Worm (Caenorhabditis elegans) whole organism, L3 larva: ENCODE data around the gene T20D4.10.

Source experiments
- R02D3.7 ChIP-seq: fragments of 150-350 bp; optimal IDR thresholded peaks from 2 replicates; lab custom pipeline; 2014; ENCODE audit warnings: missing biosample characterization, missing genetic modification characterization
- ZK546.5 ChIP-seq: sonication (generic microtip); optimal IDR thresholded peaks from 2 replicates; lab custom pipeline; 2017; ENCODE audit warnings: missing biosample characterization, missing genetic modification characterization
- ceh-16 ChIP-seq: sonication (generic microtip); optimal IDR thresholded peaks from 2 replicates; lab custom pipeline; 2017; ENCODE audit warnings: missing biosample characterization, missing genetic modification characterization
- ceh-28 ChIP-seq: fragments of 150-350 bp; optimal IDR thresholded peaks from 2 replicates; lab custom pipeline; 2014; ENCODE audit warnings: missing biosample characterization, missing genetic modification reagents, missing genetic modification characterization
- ceh-82 ChIP-seq: fragments of 150-350 bp; optimal IDR thresholded peaks from 2 replicates; lab custom pipeline; 2014; ENCODE audit warnings: missing biosample characterization, missing genetic modification characterization
- daf-12 ChIP-seq: fragments of 150-350 bp; optimal IDR thresholded peaks from 2 replicates; lab custom pipeline; 2014; ENCODE audit warnings: missing biosample characterization, missing genetic modification reagents, missing genetic modification characterization
- egl-5 ChIP-seq: fragments of 150-350 bp; optimal IDR thresholded peaks from 2 replicates; lab custom pipeline; 2017; ENCODE audit warnings: missing biosample characterization, missing genetic modification reagents, missing genetic modification characterization, inconsistent platforms
- elt-1 ChIP-seq: fragments of 150-350 bp; optimal IDR thresholded peaks from 2 replicates; lab custom pipeline; 2014; ENCODE audit warnings: missing biosample characterization, missing genetic modification characterization
- elt-2 ChIP-seq: sonication (generic microtip); optimal IDR thresholded peaks from 2 replicates; lab custom pipeline; 2016; ENCODE audit warnings: missing genetic modification reagents, mild to moderate bottlenecking, missing genetic modification characterization, missing compliant biosample characterization
- eor-1 ChIP-seq, 2 experiments: fragments of 150-350 bp; optimal IDR thresholded peaks; 2 replicates each; lab custom pipeline; 2014 to 2018; ENCODE audit warnings: missing biosample characterization in 2 of 2, missing genetic modification characterization in 2 of 2
- fkh-10 ChIP-seq: sonication (generic microtip); optimal IDR thresholded peaks from 2 replicates; lab custom pipeline; 2017; ENCODE audit warnings: missing biosample characterization, missing genetic modification reagents, missing genetic modification characterization
- fkh-2 ChIP-seq: fragments of 150-350 bp; optimal IDR thresholded peaks from 2 replicates; lab custom pipeline; 2014; ENCODE audit warnings: missing biosample characterization, missing genetic modification reagents, missing genetic modification characterization
- fos-1 ChIP-seq: fragments of 150-350 bp; optimal IDR thresholded peaks from 2 replicates; lab custom pipeline; 2014; ENCODE audit warnings: missing biosample characterization, missing genetic modification characterization
- hmg-11 ChIP-seq: sonication (generic microtip); optimal IDR thresholded peaks from 2 replicates; lab custom pipeline; 2016; ENCODE audit warnings: missing genetic modification characterization, missing compliant biosample characterization
- jun-1 ChIP-seq: fragments of 150-350 bp; optimal IDR thresholded peaks from 2 replicates; lab custom pipeline; 2014; ENCODE audit warnings: missing biosample characterization, missing genetic modification reagents, missing genetic modification characterization
- lin-15B ChIP-seq: fragments of 150-350 bp; optimal IDR thresholded peaks from 2 replicates; lab custom pipeline; 2014; ENCODE audit warnings: missing biosample characterization, missing genetic modification characterization
- lin-39 ChIP-seq: fragments of 150-350 bp; optimal IDR thresholded peaks from 2 replicates; lab custom pipeline; 2018; ENCODE audit warnings: missing biosample characterization, missing genetic modification reagents, missing genetic modification characterization
- lsy-12 ChIP-seq: sonication (generic microtip); optimal IDR thresholded peaks from 2 replicates; lab custom pipeline; 2016; ENCODE audit warnings: mild to moderate bottlenecking, missing genetic modification characterization, missing compliant biosample characterization
- mdl-1 ChIP-seq: fragments of 150-350 bp; optimal IDR thresholded peaks from 2 replicates; lab custom pipeline; 2014; ENCODE audit warnings: missing biosample characterization, missing genetic modification characterization
- nfya-1 ChIP-seq: sonication (generic microtip); optimal IDR thresholded peaks from 2 replicates; lab custom pipeline; 2017; ENCODE audit warnings: missing genetic modification characterization, mild to moderate bottlenecking, missing compliant biosample characterization, antibody characterized with exemption, moderate library complexity; ENCODE audit not compliant: insufficient read depth
- nhr-12 ChIP-seq: fragments of 150-350 bp; optimal IDR thresholded peaks from 2 replicates; lab custom pipeline; 2014; ENCODE audit warnings: missing biosample characterization, missing genetic modification characterization
- nhr-23 ChIP-seq: fragments of 150-350 bp; optimal IDR thresholded peaks from 2 replicates; lab custom pipeline; 2014; ENCODE audit warnings: missing biosample characterization, missing genetic modification reagents, missing genetic modification characterization
- nhr-237 ChIP-seq: fragments of 150-350 bp; optimal IDR thresholded peaks from 2 replicates; lab custom pipeline; 2014; ENCODE audit warnings: missing biosample characterization, missing genetic modification characterization
- nhr-25 ChIP-seq: sonication (generic microtip); optimal IDR thresholded peaks from 2 replicates; lab custom pipeline; 2017; ENCODE audit warnings: missing biosample characterization, missing genetic modification characterization
- nhr-28 ChIP-seq: fragments of 150-350 bp; optimal IDR thresholded peaks from 2 replicates; lab custom pipeline; 2014; ENCODE audit warnings: missing biosample characterization, missing genetic modification characterization
- nhr-43 ChIP-seq: sonication (generic microtip); optimal IDR thresholded peaks from 2 replicates; lab custom pipeline; 2016; ENCODE audit warnings: mild to moderate bottlenecking, missing genetic modification characterization, missing compliant biosample characterization; ENCODE audit not compliant: poor library complexity, severe bottlenecking
- nhr-76 ChIP-seq: fragments of 150-350 bp; sonication (generic microtip); optimal IDR thresholded peaks from 5 replicates; lab custom pipeline; 2014; ENCODE audit warnings: missing biosample characterization, missing genetic modification characterization
- nhr-77 ChIP-seq: fragments of 150-350 bp; optimal IDR thresholded peaks from 2 replicates; lab custom pipeline; 2014; ENCODE audit warnings: missing biosample characterization, missing genetic modification characterization
- pha-4 ChIP-seq: fragments of 150-350 bp; optimal IDR thresholded peaks from 2 replicates; lab custom pipeline; 2014; ENCODE audit warnings: missing biosample characterization, missing genetic modification reagents, missing genetic modification characterization
- pqm-1 ChIP-seq: fragments of 150-350 bp; optimal IDR thresholded peaks from 2 replicates; lab custom pipeline; 2017; ENCODE audit warnings: missing biosample characterization, missing genetic modification characterization, inconsistent platforms
- sea-2 ChIP-seq: fragments of 150-350 bp; sonication (generic microtip); optimal IDR thresholded peaks from 4 replicates; lab custom pipeline; 2014; ENCODE audit warnings: missing biosample characterization, missing genetic modification reagents, missing genetic modification characterization
- skn-1 ChIP-seq: fragments of 150-350 bp; optimal IDR thresholded peaks from 2 replicates; lab custom pipeline; 2014; ENCODE audit warnings: missing biosample characterization, missing genetic modification characterization
- tbx-2 ChIP-seq: sonication (generic microtip); optimal IDR thresholded peaks from 2 replicates; lab custom pipeline; 2016; ENCODE audit warnings: mild to moderate bottlenecking, missing genetic modification characterization, missing compliant biosample characterization
- unc-39 ChIP-seq: sonication (generic microtip); optimal IDR thresholded peaks from 4 replicates; lab custom pipeline; 2017; ENCODE audit warnings: missing biosample characterization, missing genetic modification characterization
- unc-62 ChIP-seq: fragments of 150-350 bp; sonication (generic microtip); optimal IDR thresholded peaks from 4 replicates; lab custom pipeline; 2014; ENCODE audit warnings: missing biosample characterization, missing genetic modification reagents, missing genetic modification characterization
- zag-1 ChIP-seq: fragments of 150-350 bp; optimal IDR thresholded peaks from 2 replicates; lab custom pipeline; 2014; ENCODE audit warnings: missing biosample characterization, missing genetic modification characterization
- ztf-11 ChIP-seq: fragments of 150-350 bp; optimal IDR thresholded peaks from 2 replicates; lab custom pipeline; 2014; ENCODE audit warnings: missing biosample characterization, missing genetic modification characterization

The T20D4.10 gene

ce11 chrV:3410098-3410570 is 10.1 kb downstream of the T20D4.10 start, which contains the start of gene arrd-22:
Gene arrd-22, plus strand, starts transcription at chrV:3410520.
- TF ChIP-seq tbx-2 (no peak), mdl-1 (tag; lab: Kevin White, UChicago) (peak; percentile 6), jun-1 (no peak), nhr-77 (tag; lab: Kevin White, UChicago) (no peak), egl-5 (tag; lab: Kevin White, UChicago) (no peak), unc-39 (tag; lab: Kevin White, UChicago) (no peak), elt-2 (tag; lab: Kevin White, UChicago) (no peak), hmg-11 (no peak), eor-1 (tag; optimal IDR thresholded peaks at IDR 0.05; lab: Kevin White, UChicago) (no peak), lsy-12 (tag; lab: Kevin White, UChicago) (no peak), nhr-23 (peak; percentile 56), pha-4 (tag; lab: Kevin White, UChicago) (no peak), fos-1 (tag; lab: Kevin White, UChicago) (no peak), nfya-1 (peak; percentile 20), nhr-76 (tag; lab: Kevin White, UChicago) (no peak), unc-62 (GFP tag; lab: Kevin White, UChicago) (no peak), lin-39 (peak; percentile 33)

ce11 chrV:3413010-3413409 is 13.0 kb downstream of the T20D4.10 start, which contains the start of gene txt-11:
Gene txt-11, plus strand, starts transcription at chrV:3413310.
- TF ChIP-seq elt-1 (tag; lab: Kevin White, UChicago) (no peak), ztf-11 (tag; lab: Kevin White, UChicago) (no peak), R02D3.7 (tag; lab: Kevin White, UChicago) (no peak), nhr-23 (peak; percentile 36)

ce11 chrV:3417928-3418327 is 17.9 kb downstream of the T20D4.10 start, which contains the start of gene T20D4.3:
Gene T20D4.3, plus strand, starts transcription at chrV:3418228.
- no peak for TF ChIP-seq jun-1
- TF ChIP-seq unc-39 (tag; lab: Kevin White, UChicago): no peak
- no peak for TF ChIP-seq ceh-82 (tag; lab: Kevin White, UChicago)
- no peak for TF ChIP-seq ceh-28 (tag; lab: Kevin White, UChicago)
- no peak for TF ChIP-seq lin-15B (tag; lab: Kevin White, UChicago)
- no peak for TF ChIP-seq nhr-237 (tag; lab: Kevin White, UChicago)
- TF ChIP-seq ztf-11 (tag; lab: Kevin White, UChicago): no peak
- TF ChIP-seq nhr-12 (tag; lab: Kevin White, UChicago): no peak
- TF ChIP-seq skn-1: no peak
- no peak for TF ChIP-seq ZK546.5 (tag; lab: Kevin White, UChicago)
- no peak for TF ChIP-seq lin-39
- TF ChIP-seq zag-1 (tag; lab: Kevin White, UChicago): no peak
- no peak for TF ChIP-seq R02D3.7 (tag; lab: Kevin White, UChicago)
- no peak for TF ChIP-seq fkh-2 (tag; lab: Kevin White, UChicago)
- TF ChIP-seq fkh-10 (GFP tag; lab: Kevin White, UChicago): no peak
- TF ChIP-seq daf-12 (tag; lab: Kevin White, UChicago): no peak
- TF ChIP-seq ceh-16 (tag; lab: Kevin White, UChicago): no peak
- TF ChIP-seq nhr-43 (tag; lab: Kevin White, UChicago): no peak
- TF ChIP-seq nhr-76 (tag; lab: Kevin White, UChicago): no peak
- no peak for TF ChIP-seq nhr-28

- TF ChIP-seq nhr-25 (tag; lab: Kevin White, UChicago): no peak
- no peak for TF ChIP-seq pqm-1 (tag; lab: Kevin White, UChicago)
- no peak for TF ChIP-seq ztf-11 (tag; lab: Kevin White, UChicago)
- no peak for TF ChIP-seq nhr-76 (tag; lab: Kevin White, UChicago)
- TF ChIP-seq hmg-11: no peak
- TF ChIP-seq elt-2 (tag; lab: Kevin White, UChicago): no peak
- no peak for TF ChIP-seq sea-2
- TF ChIP-seq R02D3.7 (tag; lab: Kevin White, UChicago): no peak
- TF ChIP-seq fkh-2 (tag; lab: Kevin White, UChicago): no peak
Observed at ce11 chrV:3424341-3424740, 24.3 kb downstream of the T20D4.10 start, which contains the start of gene srab-21. Gene srab-21, minus strand, starts transcription at chrV:3424441.
